Fruit fly (Drosophila melanogaster) whole organism, embryonic: Measurements from ENCODE around the gene Pvf3.

ENCODE experiments used
- Abd-B ChIP-seq: fragments of 200-800 bp; sonication (Bioruptor generic); optimal IDR thresholded peaks from 2 replicates; lab custom pipeline; 2018; ENCODE audit warnings: missing biosample characterization, mild to moderate bottlenecking, missing genetic modification characterization, moderate library complexity
- CG10366 ChIP-seq: fragments of 200-800 bp; sonication (Bioruptor generic); IDR thresholded peaks from 2 replicates; pipeline ENCODE4 v1.3.6; 2022; ENCODE audit warnings: missing biosample characterization, missing genetic modification characterization
- CG10543 ChIP-seq: fragments of 200-800 bp; sonication (Bioruptor generic); optimal IDR thresholded peaks from 3 replicates; lab custom pipeline; 2017; ENCODE audit warnings: missing biosample characterization, mild to moderate bottlenecking, missing genetic modification characterization, moderate library complexity
- CG10959 ChIP-seq: fragments of 200-800 bp; sonication (Bioruptor generic); IDR thresholded peaks from 2 replicates; pipeline ENCODE4 v1.3.6; 2022; ENCODE audit warnings: missing biosample characterization, missing genetic modification characterization
- CG11093 ChIP-seq: fragments of 200-800 bp; sonication (Bioruptor generic); IDR thresholded peaks from 3 replicates; pipeline ENCODE4 v1.3.6; 2022; ENCODE audit warnings: missing biosample characterization, missing genetic modification characterization
- CG11723 ChIP-seq: fragments of 200-800 bp; sonication (Bioruptor generic); optimal IDR thresholded peaks from 2 replicates; lab custom pipeline; 2017; ENCODE audit warnings: missing biosample characterization, mild to moderate bottlenecking, missing genetic modification characterization
- CG13287 ChIP-seq: fragments of 200-800 bp; sonication (Bioruptor generic); IDR thresholded peaks from 2 replicates; pipeline ENCODE4 v1.3.6; 2022; ENCODE audit warnings: missing biosample characterization, missing genetic modification characterization; ENCODE audit not compliant: partially characterized antibody
- CG13624 ChIP-seq: fragments of 200-800 bp; sonication (Bioruptor generic); optimal IDR thresholded peaks from 2 replicates; lab custom pipeline; 2016; ENCODE audit warnings: missing biosample characterization, missing genetic modification characterization
- CG14441 ChIP-seq: fragments of 200-800 bp; sonication (Bioruptor generic); IDR thresholded peaks from 2 replicates; pipeline ENCODE4 v1.3.6; 2022; ENCODE audit warnings: missing biosample characterization, missing genetic modification characterization
- CG17328 ChIP-seq: fragments of 200-800 bp; sonication (Bioruptor generic); IDR thresholded peaks from 2 replicates; pipeline ENCODE4 v1.3.6; 2022; ENCODE audit warnings: missing biosample characterization, missing genetic modification characterization
- CG17829 ChIP-seq: fragments of 200-800 bp; optimal IDR thresholded peaks from 2 replicates; lab custom pipeline; 2019; ENCODE audit warnings: missing biosample characterization, mild to moderate bottlenecking, missing genetic modification characterization, moderate library complexity
- CG4328 ChIP-seq: fragments of 200-800 bp; sonication (Bioruptor generic); optimal IDR thresholded peaks from 3 replicates; lab custom pipeline; 2017; ENCODE audit warnings: missing biosample characterization, missing genetic modification reagents, missing genetic modification characterization
- CG6175 ChIP-seq: fragments of 200-800 bp; sonication (Bioruptor generic); IDR thresholded peaks from 3 replicates; pipeline ENCODE4 v1.3.6; 2022; ENCODE audit warnings: missing biosample characterization, missing genetic modification characterization
- CG6272 ChIP-seq: fragments of 200-800 bp; sonication (Bioruptor generic); IDR thresholded peaks from 2 replicates; pipeline ENCODE4 v1.3.6; 2022; ENCODE audit warnings: missing biosample characterization, missing genetic modification characterization
- CG9727 ChIP-seq: fragments of 200-800 bp; sonication (Bioruptor generic); optimal IDR thresholded peaks from 3 replicates; lab custom pipeline; 2017; ENCODE audit warnings: missing biosample characterization, mild to moderate bottlenecking, missing genetic modification characterization
- D ChIP-seq, 2 experiments: fragments of 200-800 bp in 1 of 2; fragments of >200 bp in 1 of 2; sonication (Bioruptor generic) in 1 of 2; optimal IDR thresholded peaks; 2 replicates in 1 of 2; 3 replicates in 1 of 2; lab custom pipeline; 2017; ENCODE audit warnings: mild to moderate bottlenecking in 1 of 2, missing biosample characterization in 1 of 2, missing genetic modification characterization in 1 of 2, missing genetic modification reagents in 1 of 2
- E2f2 ChIP-seq: fragments of 200-800 bp; sonication (Bioruptor generic); IDR thresholded peaks from 2 replicates; pipeline ENCODE4 v1.3.6; 2022; ENCODE audit warnings: missing biosample characterization, missing genetic modification characterization
- Elba2 ChIP-seq: fragments of 200-800 bp; sonication (Bioruptor generic); optimal IDR thresholded peaks from 3 replicates; lab custom pipeline; 2016; ENCODE audit warnings: missing biosample characterization, missing genetic modification characterization
- Fer3 ChIP-seq: fragments of 200-800 bp; sonication (Bioruptor generic); optimal IDR thresholded peaks from 2 replicates; lab custom pipeline; 2018; ENCODE audit warnings: missing biosample characterization, mild to moderate bottlenecking, missing genetic modification characterization, moderate library complexity
- HLH4C ChIP-seq: fragments of 200-800 bp; sonication (Bioruptor generic); IDR thresholded peaks from 3 replicates; pipeline ENCODE4 v1.3.6; 2022; ENCODE audit warnings: missing biosample characterization, missing genetic modification characterization; ENCODE audit not compliant: partially characterized antibody
- Max ChIP-seq: fragments of 200-800 bp; sonication (Bioruptor generic); optimal IDR thresholded peaks from 2 replicates; lab custom pipeline; 2016; ENCODE audit warnings: missing biosample characterization, mild to moderate bottlenecking, missing genetic modification characterization
- Mrtf ChIP-seq: fragments of 200-800 bp; sonication (Bioruptor generic); IDR thresholded peaks from 3 replicates; pipeline ENCODE4 v1.3.6; 2022; ENCODE audit warnings: missing biosample characterization, missing genetic modification characterization
- Oaz ChIP-seq: fragments of 200-800 bp; sonication (Bioruptor generic); IDR thresholded peaks from 2 replicates; pipeline ENCODE4 v1.3.6; 2022; ENCODE audit warnings: missing biosample characterization, missing genetic modification characterization
- Optix ChIP-seq: fragments of 200-800 bp; sonication (Bioruptor generic); IDR thresholded peaks from 3 replicates; pipeline ENCODE4 v1.3.6; 2022; ENCODE audit warnings: missing biosample characterization, missing genetic modification characterization
- Pdp1 ChIP-seq, 2 experiments: fragments of 200-800 bp; sonication (Bioruptor generic); optimal IDR thresholded peaks; 3 replicates each; lab custom pipeline; 2016; ENCODE audit warnings: missing biosample characterization in 2 of 2, missing genetic modification characterization in 2 of 2, mild to moderate bottlenecking in 1 of 2, moderate library complexity in 1 of 2
- Xrp1 ChIP-seq: fragments of 200-800 bp; sonication (Bioruptor generic); IDR thresholded peaks from 2 replicates; pipeline ENCODE4 v1.3.6; 2022; ENCODE audit warnings: missing biosample characterization, missing genetic modification characterization
- abd-A ChIP-seq: fragments of 200-800 bp; sonication (Bioruptor generic); optimal IDR thresholded peaks from 3 replicates; lab custom pipeline; 2019; ENCODE audit warnings: missing biosample characterization, mild to moderate bottlenecking, missing genetic modification characterization, moderate library complexity
- cg ChIP-seq: fragments of 200-800 bp; sonication (Bioruptor generic); optimal IDR thresholded peaks from 3 replicates; lab custom pipeline; 2019; ENCODE audit warnings: missing biosample characterization, mild to moderate bottlenecking, missing genetic modification characterization, moderate library complexity
- chinmo ChIP-seq: fragments of 200-800 bp; sonication (Bioruptor generic); IDR thresholded peaks from 4 replicates; pipeline ENCODE4 v1.3.6; 2022; ENCODE audit warnings: missing biosample characterization, missing genetic modification characterization; ENCODE audit not compliant: partially characterized antibody
- ci ChIP-seq: fragments of 200-800 bp; sonication (Bioruptor generic); IDR thresholded peaks from 3 replicates; pipeline ENCODE4 v1.3.6; 2022; ENCODE audit warnings: missing biosample characterization, missing genetic modification characterization
- crol ChIP-seq: fragments of 200-800 bp; sonication (Bioruptor generic); IDR thresholded peaks from 2 replicates; pipeline ENCODE4 v1.3.6; 2022; ENCODE audit warnings: missing biosample characterization, missing genetic modification characterization
- eve ChIP-seq, 2 experiments: fragments of >200 bp; optimal IDR thresholded peaks; 2 replicates each; lab custom pipeline; 2017; ENCODE audit warnings: missing biosample characterization in 2 of 2, missing genetic modification characterization in 2 of 2
- fu2 ChIP-seq: fragments of 200-800 bp; sonication (Bioruptor generic); optimal IDR thresholded peaks from 2 replicates; lab custom pipeline; 2016; ENCODE audit warnings: missing biosample characterization, missing genetic modification characterization
- klu ChIP-seq: fragments of 200-800 bp; sonication (Bioruptor generic); IDR thresholded peaks from 2 replicates; pipeline ENCODE4 v1.3.6; 2022; ENCODE audit warnings: missing biosample characterization, missing genetic modification characterization
- kni ChIP-seq: fragments of 200-800 bp; sonication (Bioruptor generic); optimal IDR thresholded peaks from 3 replicates; lab custom pipeline; 2017; ENCODE audit warnings: mild to moderate bottlenecking, missing biosample characterization, missing genetic modification reagents, missing genetic modification characterization
- onecut ChIP-seq: fragments of 200-800 bp; sonication (Bioruptor generic); IDR thresholded peaks from 2 replicates; pipeline ENCODE4 v1.3.6; 2022; ENCODE audit warnings: missing biosample characterization, missing genetic modification characterization
- salm ChIP-seq: fragments of 200-800 bp; sonication (Bioruptor generic); optimal IDR thresholded peaks from 2 replicates; lab custom pipeline; 2018; ENCODE audit warnings: missing biosample characterization, mild to moderate bottlenecking, missing genetic modification characterization
- slou ChIP-seq: fragments of 200-800 bp; sonication (Bioruptor generic); optimal IDR thresholded peaks from 3 replicates; lab custom pipeline; 2016; ENCODE audit warnings: missing biosample characterization, missing genetic modification characterization
- sna ChIP-seq: fragments of 200-800 bp; sonication (Bioruptor generic); IDR thresholded peaks from 2 replicates; pipeline ENCODE4 v1.3.6; 2022; ENCODE audit warnings: missing biosample characterization, missing genetic modification characterization; ENCODE audit not compliant: partially characterized antibody
- sr ChIP-seq: fragments of 200-800 bp; sonication (Bioruptor generic); IDR thresholded peaks from 3 replicates; pipeline ENCODE4 v1.3.6; 2022; ENCODE audit warnings: missing biosample characterization, missing genetic modification characterization
- trem ChIP-seq: fragments of 200-800 bp; optimal IDR thresholded peaks from 3 replicates; lab custom pipeline; 2019; ENCODE audit warnings: missing biosample characterization, mild to moderate bottlenecking, missing genetic modification characterization, moderate library complexity
- vnd ChIP-seq: fragments of 200-800 bp; sonication (Bioruptor generic); IDR thresholded peaks from 3 replicates; pipeline ENCODE4 v1.3.6; 2022; ENCODE audit warnings: missing biosample characterization, missing genetic modification characterization; ENCODE audit not compliant: partially characterized antibody
- wek ChIP-seq: fragments of 200-800 bp; sonication (Bioruptor generic); optimal IDR thresholded peaks from 3 replicates; lab custom pipeline; 2018; ENCODE audit warnings: missing biosample characterization, mild to moderate bottlenecking, missing genetic modification characterization, moderate library complexity

Gene Pvf3

dm6 chr2L:7133506-7134270, 23.8 kb downstream of the Pvf3 start (continued):
- TF ChIP-seq fu2 (GFP tag; lab: Kevin White, UChicago) = no peak
- peak; percentile 19; the same call in 1 of the 2 replicates for TF ChIP-seq CG13287 (GFP tag; lab: Robert Waterston, UW)
- TF ChIP-seq CG11093 = no peak
- peak; percentile 83; the same call in 1 of the 4 replicates for TF ChIP-seq chinmo
- TF ChIP-seq E2f2 (GFP tag; lab: Robert Waterston, UW) = peak; percentile 12; the same call in 1 of the 2 replicates
- TF ChIP-seq D (optimal IDR thresholded peaks at IDR 0.05; lab: Kevin White, UChicago) = peak; percentile 25
- TF ChIP-seq D (GFP tag; optimal IDR thresholded peaks at IDR 0.05; lab: Kevin White, UChicago) = no peak
- TF ChIP-seq eve (GFP tag; optimal IDR thresholded peaks at IDR 0.05; lab: Kevin White, UChicago) = peak in 1 of 2 experiments; percentile 76
- TF ChIP-seq CG11723 (GFP tag; lab: Kevin White, UChicago) = no peak
- TF ChIP-seq kni (GFP tag; lab: Kevin White, UChicago) = peak; percentile 5
- TF ChIP-seq Mrtf (GFP tag; lab: Robert Waterston, UW) = no peak
- TF ChIP-seq Max (GFP tag; lab: Kevin White, UChicago) = no peak
- no peak for TF ChIP-seq CG4328 (GFP tag; lab: Kevin White, UChicago)
- TF ChIP-seq CG6175 (GFP tag; lab: Robert Waterston, UW) = no peak
- peak; percentile 12 for TF ChIP-seq CG17829 (tag; lab: Kevin White, UChicago)
- TF ChIP-seq crol (GFP tag; lab: Robert Waterston, UW) = no peak
- TF ChIP-seq CG10543 (GFP tag; lab: Kevin White, UChicago) = no peak
- no peak for TF ChIP-seq Xrp1 (GFP tag; lab: Robert Waterston, UW)
- no peak for TF ChIP-seq Elba2
- no peak for TF ChIP-seq klu
- TF ChIP-seq trem (tag; lab: Kevin White, UChicago) = no peak
- no peak for TF ChIP-seq abd-A (tag; lab: Kevin White, UChicago)
- TF ChIP-seq salm = no peak
- TF ChIP-seq cg (GFP tag; lab: Kevin White, UChicago) = peak; percentile 83
- TF ChIP-seq HLH4C (GFP tag; lab: Robert Waterston, UW) = no peak
- TF ChIP-seq CG10959 (GFP tag; lab: Robert Waterston, UW) = no peak
- no peak for TF ChIP-seq onecut
- TF ChIP-seq Fer3 = no peak
- no peak for TF ChIP-seq Oaz (GFP tag; lab: Robert Waterston, UW)
- no peak for TF ChIP-seq wek (GFP tag; lab: Kevin White, UChicago)
- TF ChIP-seq CG10366 (GFP tag; lab: Robert Waterston, UW) = no peak
- no peak for TF ChIP-seq CG9727 (GFP tag; lab: Kevin White, UChicago)
- TF ChIP-seq sr (GFP tag; lab: Robert Waterston, UW) = no peak
- peak; percentile 48 for TF ChIP-seq sna (GFP tag; lab: Robert Waterston, UW)
- TF ChIP-seq ci = peak; percentile 35; the same call in 1 of the 3 replicates
- no peak for TF ChIP-seq CG14441
- no peak for TF ChIP-seq Abd-B (GFP tag; lab: Kevin White, UChicago)
- TF ChIP-seq Optix (GFP tag; lab: Robert Waterston, UW) = no peak
- no peak for TF ChIP-seq vnd (GFP tag; lab: Robert Waterston, UW)
- no peak for TF ChIP-seq CG6272 (GFP tag; lab: Robert Waterston, UW)
- TF ChIP-seq CG17328 (GFP tag; lab: Robert Waterston, UW) = peak; percentile 21; the same call in 1 of the 2 replicates
- no peak for TF ChIP-seq slou (GFP tag; lab: Kevin White, UChicago)
- TF ChIP-seq Pdp1 (GFP tag; optimal IDR thresholded peaks at IDR 0.05; lab: Kevin White, UChicago) = no peak
- no peak for TF ChIP-seq CG13624 (GFP tag; lab: Kevin White, UChicago)
- TF ChIP-seq, all 482 proteins: peak for 37
